Fruit fly (Drosophila melanogaster) whole organism, embryonic: ENCODE data around the gene Osi10b.

ENCODE experiments used
- ATbp ChIP-seq: fragments of 200-800 bp; sonication (Bioruptor generic); optimal IDR thresholded peaks from 2 replicates; lab custom pipeline; 2017; ENCODE audit warnings: missing biosample characterization, mild to moderate bottlenecking, missing genetic modification characterization, missing genetic modification reagents
- Atf3 ChIP-seq: fragments of 200-800 bp; sonication (Bioruptor generic); optimal IDR thresholded peaks from 3 replicates; lab custom pipeline; 2016; ENCODE audit warnings: missing biosample characterization, missing genetic modification characterization
- Blimp-1 ChIP-seq: fragments of 200-800 bp; sonication (Bioruptor generic); optimal IDR thresholded peaks from 3 replicates; lab custom pipeline; 2018; ENCODE audit warnings: missing biosample characterization, missing genetic modification characterization, mild to moderate bottlenecking, moderate library complexity, missing genetic modification reagents
- CG1024 ChIP-seq: fragments of 200-800 bp; sonication (Bioruptor generic); IDR thresholded peaks from 2 replicates; pipeline ENCODE4 v1.3.6; 2022; ENCODE audit warnings: missing biosample characterization, missing genetic modification characterization
- CG10274 ChIP-seq: fragments of 200-800 bp; sonication (Bioruptor generic); optimal IDR thresholded peaks from 3 replicates; lab custom pipeline; 2017; ENCODE audit warnings: missing biosample characterization, mild to moderate bottlenecking, missing genetic modification characterization
- CG10431 ChIP-seq: fragments of 200-800 bp; sonication (Bioruptor generic); optimal IDR thresholded peaks from 3 replicates; lab custom pipeline; 2018; ENCODE audit warnings: missing biosample characterization, mild to moderate bottlenecking, missing genetic modification characterization
- CG10462 ChIP-seq: fragments of 200-800 bp; sonication (Bioruptor generic); optimal IDR thresholded peaks from 2 replicates; lab custom pipeline; 2016; ENCODE audit warnings: missing biosample characterization, missing genetic modification characterization
- CG10959 ChIP-seq: fragments of 200-800 bp; sonication (Bioruptor generic); IDR thresholded peaks from 2 replicates; pipeline ENCODE4 v1.3.6; 2022; ENCODE audit warnings: missing biosample characterization, missing genetic modification characterization
- CG12659 ChIP-seq: fragments of 200-800 bp; sonication (Bioruptor generic); optimal IDR thresholded peaks from 3 replicates; lab custom pipeline; 2017; ENCODE audit warnings: mild to moderate bottlenecking, missing biosample characterization, missing genetic modification reagents, missing genetic modification characterization
- CG13287 ChIP-seq: fragments of 200-800 bp; sonication (Bioruptor generic); IDR thresholded peaks from 2 replicates; pipeline ENCODE4 v1.3.6; 2022; ENCODE audit warnings: missing biosample characterization, missing genetic modification characterization; ENCODE audit not compliant: partially characterized antibody
- CG13424 ChIP-seq: fragments of 200-800 bp; sonication (Bioruptor generic); optimal IDR thresholded peaks from 2 replicates; lab custom pipeline; 2019; ENCODE audit warnings: missing biosample characterization, mild to moderate bottlenecking, missing genetic modification characterization, moderate library complexity
- CG17361 ChIP-seq: fragments of 200-800 bp; sonication (Bioruptor generic); IDR thresholded peaks from 3 replicates; pipeline ENCODE4 v1.3.6; 2022; ENCODE audit warnings: missing biosample characterization, missing genetic modification characterization
- CG1832 ChIP-seq: fragments of 200-800 bp; sonication (Bioruptor generic); optimal IDR thresholded peaks from 2 replicates; lab custom pipeline; 2017; ENCODE audit warnings: missing biosample characterization, mild to moderate bottlenecking, missing genetic modification characterization, inconsistent platforms
- CG2678 ChIP-seq: fragments of 200-800 bp; sonication (Bioruptor generic); optimal IDR thresholded peaks from 3 replicates; lab custom pipeline; 2019; ENCODE audit warnings: missing biosample characterization, mild to moderate bottlenecking, missing genetic modification characterization, moderate library complexity
- CG30020 ChIP-seq: fragments of 200-800 bp; optimal IDR thresholded peaks from 2 replicates; lab custom pipeline; 2019; ENCODE audit warnings: missing biosample characterization, mild to moderate bottlenecking, missing genetic modification characterization, moderate library complexity
- CG6689 ChIP-seq: fragments of 200-800 bp; sonication (Bioruptor generic); IDR thresholded peaks from 2 replicates; pipeline ENCODE4 v1.3.6; 2022; ENCODE audit warnings: missing biosample characterization, missing genetic modification characterization
- CG7372 ChIP-seq: fragments of 200-800 bp; sonication (Bioruptor generic); IDR thresholded peaks from 2 replicates; pipeline ENCODE4 v1.3.6; 2022; ENCODE audit warnings: missing biosample characterization, missing genetic modification characterization
- CG7963 ChIP-seq: fragments of 200-800 bp; sonication (Bioruptor generic); IDR thresholded peaks from 3 replicates; pipeline ENCODE4 v1.3.6; 2022; ENCODE audit warnings: missing biosample characterization, missing genetic modification characterization; ENCODE audit not compliant: partially characterized antibody
- CG8281 ChIP-seq: fragments of 200-800 bp; sonication (Bioruptor generic); optimal IDR thresholded peaks from 2 replicates; lab custom pipeline; 2018; ENCODE audit warnings: missing biosample characterization, mild to moderate bottlenecking, missing genetic modification characterization, moderate library complexity
- CG8290 ChIP-seq, 3 experiments: fragments of 200-800 bp; sonication (Bioruptor generic); optimal IDR thresholded peaks; 2 replicates each; lab custom pipeline; 2016 to 2019; ENCODE audit warnings: missing biosample characterization in 3 of 3, missing genetic modification characterization in 3 of 3, mild to moderate bottlenecking in 2 of 3, moderate library complexity in 1 of 3
- CG8388 ChIP-seq: fragments of 200-800 bp; sonication (Bioruptor generic); optimal IDR thresholded peaks from 2 replicates; lab custom pipeline; 2019; ENCODE audit warnings: missing biosample characterization, mild to moderate bottlenecking, missing genetic modification characterization, moderate library complexity
- CkIIα-i1 ChIP-seq: fragments of 200-800 bp; sonication (Bioruptor generic); IDR thresholded peaks from 2 replicates; pipeline ENCODE4 v1.3.6; 2022; ENCODE audit warnings: missing biosample characterization, missing genetic modification characterization
- D ChIP-seq, 2 experiments: fragments of 200-800 bp in 1 of 2; fragments of >200 bp in 1 of 2; sonication (Bioruptor generic) in 1 of 2; optimal IDR thresholded peaks; 2 replicates in 1 of 2; 3 replicates in 1 of 2; lab custom pipeline; 2017; ENCODE audit warnings: mild to moderate bottlenecking in 1 of 2, missing biosample characterization in 1 of 2, missing genetic modification characterization in 1 of 2, missing genetic modification reagents in 1 of 2
- Dbx ChIP-seq: fragments of 200-800 bp; sonication (Bioruptor generic); IDR thresholded peaks from 3 replicates; pipeline ENCODE4 v1.3.6; 2022; ENCODE audit warnings: missing biosample characterization, missing genetic modification characterization
- Doc2 ChIP-seq: fragments of 200-800 bp; sonication (Bioruptor generic); IDR thresholded peaks from 2 replicates; pipeline ENCODE4 v1.3.6; 2022; ENCODE audit warnings: missing biosample characterization, missing genetic modification characterization
- E2f2 ChIP-seq: fragments of 200-800 bp; sonication (Bioruptor generic); IDR thresholded peaks from 2 replicates; pipeline ENCODE4 v1.3.6; 2022; ENCODE audit warnings: missing biosample characterization, missing genetic modification characterization
- Eip74EF ChIP-seq, 2 experiments: fragments of 200-800 bp in 1 of 2; fragments of >200 bp in 1 of 2; sonication (Bioruptor generic) in 1 of 2; optimal IDR thresholded peaks; 2 replicates each; lab custom pipeline; 2017 to 2019; ENCODE audit warnings: missing biosample characterization in 2 of 2, missing genetic modification characterization in 2 of 2, mild to moderate bottlenecking in 1 of 2, moderate library complexity in 1 of 2
- H15 ChIP-seq: fragments of 200-800 bp; sonication (Bioruptor generic); IDR thresholded peaks from 3 replicates; pipeline ENCODE4 v1.3.6; 2022; ENCODE audit warnings: missing biosample characterization, missing genetic modification characterization
- HmgD ChIP-seq: fragments of 200-800 bp; sonication (Bioruptor generic); optimal IDR thresholded peaks from 3 replicates; lab custom pipeline; 2016; ENCODE audit warnings: missing biosample characterization, missing genetic modification characterization
- Med ChIP-seq: fragments of 200-800 bp; sonication (Bioruptor generic); peaks from one replicate; lab custom pipeline; 2016; ENCODE audit warnings: missing biosample characterization, missing genetic modification characterization, mild to moderate bottlenecking, inconsistent platforms, moderate library complexity
- NfI ChIP-seq: fragments of 200-800 bp; sonication (Bioruptor generic); optimal IDR thresholded peaks from 3 replicates; lab custom pipeline; 2018; ENCODE audit warnings: missing biosample characterization, mild to moderate bottlenecking, missing genetic modification characterization, moderate library complexity
- Sry-β ChIP-seq: fragments of 200-800 bp; sonication (Bioruptor generic); optimal IDR thresholded peaks from 2 replicates; lab custom pipeline; 2018; ENCODE audit warnings: missing biosample characterization, mild to moderate bottlenecking, missing genetic modification characterization, moderate library complexity
- Vsx1 ChIP-seq: fragments of 200-800 bp; sonication (Bioruptor generic); optimal IDR thresholded peaks from 2 replicates; lab custom pipeline; 2017; ENCODE audit warnings: missing biosample characterization, mild to moderate bottlenecking, missing genetic modification characterization, missing genetic modification reagents
- ara ChIP-seq: fragments of 200-800 bp; sonication (Bioruptor generic); IDR thresholded peaks from 2 replicates; pipeline ENCODE4 v1.3.6; 2022; ENCODE audit warnings: missing biosample characterization, missing genetic modification characterization
- ci ChIP-seq: fragments of 200-800 bp; sonication (Bioruptor generic); IDR thresholded peaks from 3 replicates; pipeline ENCODE4 v1.3.6; 2022; ENCODE audit warnings: missing biosample characterization, missing genetic modification characterization
- danr ChIP-seq: fragments of 200-800 bp; sonication (Bioruptor generic); IDR thresholded peaks from 2 replicates; pipeline ENCODE4 v1.3.6; 2022; ENCODE audit warnings: missing biosample characterization, missing genetic modification characterization
- ems ChIP-seq: fragments of 200-800 bp; sonication (Bioruptor generic); optimal IDR thresholded peaks from 3 replicates; lab custom pipeline; 2016; ENCODE audit warnings: missing biosample characterization, missing genetic modification characterization
- grn ChIP-seq: fragments of 200-800 bp; sonication (Bioruptor generic); optimal IDR thresholded peaks from 3 replicates; lab custom pipeline; 2017; ENCODE audit warnings: missing biosample characterization, missing genetic modification characterization
- hth ChIP-seq: fragments of >200 bp; optimal IDR thresholded peaks from 2 replicates; lab custom pipeline; 2017; ENCODE audit warnings: inconsistent platforms
- lilli ChIP-seq: fragments of 200-800 bp; sonication (Bioruptor generic); optimal IDR thresholded peaks from 3 replicates; lab custom pipeline; 2016; ENCODE audit warnings: missing biosample characterization, missing genetic modification characterization
- phol ChIP-seq: fragments of 200-800 bp; sonication (Bioruptor generic); optimal IDR thresholded peaks from 3 replicates; lab custom pipeline; 2018; ENCODE audit warnings: missing biosample characterization, mild to moderate bottlenecking, missing genetic modification characterization, moderate library complexity
- sisA ChIP-seq: fragments of 200-800 bp; sonication (Bioruptor generic); IDR thresholded peaks from 2 replicates; pipeline ENCODE4 v1.3.6; 2022; ENCODE audit warnings: missing biosample characterization, missing genetic modification characterization
- stwl ChIP-seq: fragments of 200-800 bp; sonication (Bioruptor generic); optimal IDR thresholded peaks from 3 replicates; lab custom pipeline; 2018; ENCODE audit warnings: missing biosample characterization, mild to moderate bottlenecking, missing genetic modification characterization, moderate library complexity
- vfl ChIP-seq: fragments of 200-800 bp; sonication (Bioruptor generic); optimal IDR thresholded peaks from 2 replicates; lab custom pipeline; 2016; ENCODE audit warnings: missing biosample characterization, missing genetic modification characterization
- vvl ChIP-seq: fragments of 200-800 bp; sonication (Bioruptor generic); IDR thresholded peaks from 2 replicates; pipeline ENCODE4 v1.3.6; 2022; ENCODE audit warnings: missing biosample characterization, missing genetic modification characterization
- zfh1 ChIP-seq: fragments of 200-800 bp; sonication (Bioruptor generic); IDR thresholded peaks from 3 replicates; pipeline ENCODE4 v1.3.6; 2022; ENCODE audit warnings: missing biosample characterization, missing genetic modification characterization

The Osi10b gene

DNA sequence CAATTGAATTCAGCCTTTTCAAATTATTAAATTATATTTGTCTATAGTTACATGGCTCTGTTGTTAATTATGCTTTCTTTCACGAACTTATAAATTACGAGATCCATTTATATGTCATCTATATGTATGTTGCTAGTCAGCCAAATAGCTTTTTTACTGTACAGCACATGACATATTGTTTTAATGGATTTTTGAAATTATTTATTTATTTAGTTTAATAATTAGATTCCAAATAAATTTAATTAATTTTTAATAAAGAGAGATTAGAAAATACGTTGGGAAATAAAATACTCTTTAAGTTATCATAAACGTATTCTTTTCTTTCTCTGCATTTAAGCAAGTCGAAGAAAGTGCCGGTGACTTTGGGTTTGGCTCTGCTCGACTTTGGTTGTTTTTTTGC lies 24.7 kb upstream of the Osi10b start (continued):
- TF ChIP-seq Atf3 (no peak), CG17361 (GFP tag; lab: Robert Waterston, UW) (peak; percentile 82), danr (GFP tag; lab: Robert Waterston, UW) (no peak), ara (GFP tag; lab: Robert Waterston, UW) (no peak), CG8281 (no peak), H15 (no peak), CG7372 (GFP tag; lab: Robert Waterston, UW) (no peak), CG10959 (no peak), ems (GFP tag; lab: Kevin White, UChicago) (no peak), E2f2 (GFP tag; lab: Robert Waterston, UW) (no peak), NfI (GFP tag; lab: Kevin White, UChicago) (no peak), HmgD (GFP tag; lab: Kevin White, UChicago) (no peak), ci (GFP tag; lab: Robert Waterston, UW) (no peak), ATbp (GFP tag; lab: Kevin White, UChicago) (peak; percentile 69), stwl (tag; lab: Kevin White, UChicago) (no peak), Eip74EF (GFP tag; optimal IDR thresholded peaks at IDR 0.05; lab: Kevin White, UChicago) (peak in 1 of 2 experiments; percentile 60), CG13424 (tag; lab: Kevin White, UChicago) (peak; percentile 52), CG1024 (GFP tag; lab: Robert Waterston, UW) (no peak), Dbx (no peak), sisA (no peak), CG12659 (GFP tag; lab: Kevin White, UChicago) (peak; percentile 6), CG30020 (peak; percentile 6), D (optimal IDR thresholded peaks at IDR 0.05; lab: Kevin White, UChicago) (no peak), D (GFP tag; optimal IDR thresholded peaks at IDR 0.05; lab: Kevin White, UChicago) (peak; percentile 23), lilli (GFP tag; lab: Kevin White, UChicago) (no peak), CG8388 (GFP tag; lab: Kevin White, UChicago) (peak; percentile 56), CG2678 (peak; percentile 66), grn (GFP tag; lab: Kevin White, UChicago) (no peak), CG10274 (GFP tag; lab: Kevin White, UChicago) (no peak), Sry-β (no peak), phol (peak; percentile 72), zfh1 (no peak), hth (lab: Kevin White, UChicago) (no peak)
- TF ChIP-seq, all 482 proteins: peak for 58

DNA sequence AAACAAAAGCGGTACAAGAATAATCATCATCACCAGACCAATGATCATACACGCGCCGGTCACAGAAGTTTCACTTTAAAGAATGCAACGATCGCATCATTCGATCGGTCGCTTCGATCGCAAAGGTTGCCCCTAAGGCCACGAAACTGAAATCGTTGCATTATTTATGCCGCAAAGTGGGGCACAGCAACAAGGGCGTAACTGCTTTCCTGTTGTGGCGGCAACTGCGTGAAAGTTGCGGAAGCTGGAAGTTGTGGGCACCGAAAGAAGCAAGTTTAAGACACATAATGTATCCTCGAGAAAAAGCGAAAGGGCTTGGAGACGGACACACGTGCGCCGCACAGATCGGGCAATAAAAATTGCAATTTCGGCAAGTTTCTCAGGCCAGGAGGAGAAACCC lies 22.0 kb upstream of the Osi10b start:
- TF ChIP-seq Med (GFP tag; lab: Kevin White, UChicago), result peak; percentile 36
- no peak for TF ChIP-seq Vsx1
- peak; percentile 57 for TF ChIP-seq Blimp-1 (GFP tag; lab: Kevin White, UChicago)
- TF ChIP-seq CG10959, result no peak
- no peak for TF ChIP-seq vfl (GFP tag; lab: Kevin White, UChicago)
- TF ChIP-seq vvl (GFP tag; lab: Robert Waterston, UW), result peak; percentile 12; the same call in 1 of the 2 replicates
- no peak for TF ChIP-seq CG8290 (GFP tag; optimal IDR thresholded peaks at IDR 0.05; lab: Kevin White, UChicago)
- TF ChIP-seq CG8290 (tag; optimal IDR thresholded peaks at IDR 0.05; lab: Kevin White, UChicago), result no peak
- TF ChIP-seq CG10431, result no peak
- TF ChIP-seq CG13287, result no peak
- TF ChIP-seq CkIIα-i1 (GFP tag; lab: Robert Waterston, UW), result no peak
- no peak for TF ChIP-seq CG10462
- no peak for TF ChIP-seq CG7963
- TF ChIP-seq CG6689 (GFP tag; lab: Robert Waterston, UW), result no peak
- TF ChIP-seq CG1832, result no peak
- TF ChIP-seq Doc2 (GFP tag; lab: Robert Waterston, UW), result no peak
